Worm (Caenorhabditis elegans) whole organism, early embryonic: ENCODE data around the gene acr-16.

Source experiments
- B0310.2 ChIP-seq: sonication (generic microtip); optimal IDR thresholded peaks from 2 replicates; lab custom pipeline; 2016; ENCODE audit warnings: mild to moderate bottlenecking, missing genetic modification characterization, missing compliant biosample characterization
- F13C5.2 ChIP-seq: sonication (generic microtip); optimal IDR thresholded peaks from 2 replicates; lab custom pipeline; 2017; ENCODE audit warnings: mild to moderate bottlenecking, missing genetic modification characterization, inconsistent platforms, missing compliant biosample characterization
- aly-1 ChIP-seq: sonication (generic microtip); optimal IDR thresholded peaks from 2 replicates; lab custom pipeline; 2016; ENCODE audit warnings: missing genetic modification characterization, missing compliant biosample characterization
- ama-1 ChIP-seq: fragments of 150-350 bp; optimal IDR thresholded peaks from 2 replicates; lab custom pipeline; 2014
- ceh-13 ChIP-seq: fragments of 200-800 bp; sonication (Bioruptor generic); optimal IDR thresholded peaks from 2 replicates; lab custom pipeline; 2018; ENCODE audit warnings: mild to moderate bottlenecking, missing genetic modification characterization, missing compliant biosample characterization
- ceh-36 ChIP-seq: sonication (generic microtip); optimal IDR thresholded peaks from 2 replicates; lab custom pipeline; 2016; ENCODE audit warnings: missing genetic modification characterization, inconsistent platforms, missing compliant biosample characterization
- ets-7 ChIP-seq: sonication (generic microtip); optimal IDR thresholded peaks from 2 replicates; lab custom pipeline; 2016; ENCODE audit warnings: missing genotype, missing genetic modification characterization, missing compliant biosample characterization
- flt-1 ChIP-seq: fragments of 200-800 bp; sonication (Bioruptor generic); IDR thresholded peaks from 2 replicates; pipeline ENCODE4 v1.3.6; 2022; ENCODE audit warnings: missing genetic modification characterization, missing compliant biosample characterization
- hmbx-1 ChIP-seq: sonication (generic microtip); optimal IDR thresholded peaks from 2 replicates; lab custom pipeline; 2016; ENCODE audit warnings: mild to moderate bottlenecking, missing genetic modification characterization, missing compliant biosample characterization
- hmg-4 ChIP-seq: fragments of 200-800 bp; sonication (Bioruptor generic); optimal IDR thresholded peaks from 2 replicates; lab custom pipeline; 2018; ENCODE audit warnings: mild to moderate bottlenecking, missing genetic modification characterization, missing compliant biosample characterization
- hnd-1 ChIP-seq: sonication (generic microtip); optimal IDR thresholded peaks from 2 replicates; lab custom pipeline; 2016; ENCODE audit warnings: missing genetic modification characterization, missing compliant biosample characterization
- pes-1 ChIP-seq: fragments of 200-800 bp; sonication (Bioruptor generic); IDR thresholded peaks from 2 replicates; pipeline ENCODE4 v1.3.6; 2022; ENCODE audit warnings: missing genetic modification reagents, missing genetic modification characterization, missing compliant biosample characterization
- scrt-1 ChIP-seq: fragments of 200-800 bp; sonication (Bioruptor generic); IDR thresholded peaks from 2 replicates; pipeline ENCODE4 v1.3.6; 2022; ENCODE audit warnings: missing genetic modification characterization, missing compliant biosample characterization
- sea-1 ChIP-seq: fragments of 200-800 bp; sonication (Bioruptor generic); conservative IDR thresholded peaks from 2 replicates; pipeline ENCODE4 v1.3.6; 2022; ENCODE audit warnings: missing genetic modification characterization, missing compliant biosample characterization
- tbx-11 ChIP-seq: fragments of 200-800 bp; sonication (Bioruptor generic); IDR thresholded peaks from 2 replicates; pipeline ENCODE4 v1.3.6; 2022; ENCODE audit warnings: missing genetic modification characterization, missing compliant biosample characterization
- tbx-37 ChIP-seq: fragments of 200-800 bp; sonication (Bioruptor generic); conservative IDR thresholded peaks from 2 replicates; pipeline ENCODE4 v1.3.6; 2022; ENCODE audit warnings: missing genetic modification reagents, missing genetic modification characterization, missing compliant biosample characterization
- tra-4 ChIP-seq: sonication (generic microtip); optimal IDR thresholded peaks from 2 replicates; lab custom pipeline; 2017; ENCODE audit warnings: missing genetic modification characterization, missing compliant biosample characterization

The acr-16 gene

ce11 chrV:8529219-8529618, 31.8 kb upstream of the acr-16 start, which contains the start of gene otpl-5:
otpl-5 (plus strand) TSS chrV:8529519.
- TF ChIP-seq flt-1 (GFP tag; lab: Robert Waterston, UW) (no peak), aly-1 (no peak), tbx-37 (GFP tag; lab: Robert Waterston, UW) (no peak), F13C5.2 (tag; lab: Kevin White, UChicago) (no peak), ceh-36 (tag; lab: Kevin White, UChicago) (no peak), B0310.2 (tag; lab: Kevin White, UChicago) (no peak), ama-1 (no peak), ets-7 (tag; lab: Kevin White, UChicago) (no peak), ceh-13 (GFP tag; lab: Kevin White, UChicago) (no peak), tra-4 (no peak), hmbx-1 (tag; lab: Kevin White, UChicago) (no peak), scrt-1 (GFP tag; lab: Robert Waterston, UW) (no peak)

DNA sequence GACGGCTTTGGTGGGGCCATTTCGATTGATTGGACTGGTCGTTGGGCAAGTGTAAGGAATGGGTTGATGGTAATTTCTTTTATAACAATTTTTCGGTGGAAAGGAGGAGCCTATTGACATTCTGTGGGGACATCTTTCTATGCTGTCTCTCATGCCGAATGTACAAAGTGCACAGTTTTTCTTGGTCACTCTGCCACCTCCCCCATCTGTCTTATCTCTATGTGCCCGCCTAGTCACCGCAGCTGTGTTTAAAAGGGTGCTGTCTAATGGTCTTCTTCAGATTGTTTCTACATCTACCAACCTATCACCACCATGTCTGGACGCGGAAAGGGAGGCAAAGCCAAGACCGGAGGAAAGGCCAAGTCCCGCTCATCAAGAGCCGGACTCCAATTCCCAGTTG, 27.9 kb upstream of the acr-16 start, which contains the start of the genes his-8 and his-7:
his-8 (minus strand) TSS at position 20 of the 400 bp plus-strand sequence.
his-7 (plus strand) TSS at position 313 of the 400 bp plus-strand sequence.
- TF ChIP-seq tbx-11 (GFP tag; lab: Robert Waterston, UW) (peak; percentile 14; the same call in 1 of the 2 replicates), sea-1 (GFP tag; lab: Robert Waterston, UW) (peak; percentile 54; the same call in 1 of the 2 replicates)

- TF ChIP-seq flt-1 (GFP tag; lab: Robert Waterston, UW) (no peak), aly-1 (no peak), tbx-37 (GFP tag; lab: Robert Waterston, UW) (no peak), scrt-1 (GFP tag; lab: Robert Waterston, UW) (no peak), tbx-11 (GFP tag; lab: Robert Waterston, UW) (no peak), hmbx-1 (tag; lab: Kevin White, UChicago) (no peak), tra-4 (no peak), hmg-4 (no peak), ama-1 (no peak), hnd-1 (tag; lab: Kevin White, UChicago) (no peak), ceh-36 (tag; lab: Kevin White, UChicago) (no peak), B0310.2 (tag; lab: Kevin White, UChicago) (no peak), F13C5.2 (tag; lab: Kevin White, UChicago) (no peak), sea-1 (GFP tag; lab: Robert Waterston, UW) (no peak), ceh-13 (GFP tag; lab: Kevin White, UChicago) (no peak), pes-1 (GFP tag; lab: Robert Waterston, UW) (no peak), ets-7 (tag; lab: Kevin White, UChicago) (no peak)
Observed at ce11 chrV:8533916-8534315, 27.1 kb upstream of the acr-16 start.

DNA sequence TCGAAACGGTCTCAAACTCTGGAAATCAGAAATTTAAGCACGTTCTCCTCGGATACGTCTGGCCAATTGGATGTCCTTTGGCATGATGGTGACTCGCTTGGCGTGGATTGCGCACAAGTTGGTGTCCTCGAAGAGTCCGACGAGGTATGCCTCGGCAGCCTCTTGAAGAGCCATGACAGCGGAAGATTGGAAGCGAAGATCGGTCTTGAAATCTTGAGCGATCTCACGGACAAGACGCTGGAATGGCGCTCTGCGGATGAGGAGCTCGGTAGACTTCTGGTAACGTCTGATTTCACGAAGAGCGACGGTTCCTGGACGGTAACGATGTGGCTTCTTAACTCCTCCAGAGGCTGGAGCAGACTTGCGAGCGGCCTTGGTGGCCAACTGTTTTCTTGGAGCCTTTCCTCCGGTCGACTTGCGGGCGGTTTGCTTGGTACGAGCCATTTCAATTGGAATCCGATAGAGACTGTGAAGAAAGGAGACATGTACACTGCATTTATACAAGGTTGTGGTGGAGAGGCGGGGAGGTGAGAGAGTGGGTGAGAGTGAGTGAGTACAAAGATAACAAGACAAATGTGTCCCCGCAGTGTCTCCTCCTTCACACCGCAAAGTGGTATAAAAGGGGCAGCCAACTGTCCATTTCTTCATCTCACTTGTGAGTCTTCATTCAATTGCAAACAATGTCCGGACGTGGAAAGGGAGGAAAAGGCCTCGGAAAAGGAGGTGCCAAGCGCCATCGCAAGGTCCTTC, 26.3 kb upstream of the acr-16 start, which contains the start of the genes his-6 and his-5:
his-6 (minus strand) TSS at position 444 of the 750 bp plus-strand sequence.
his-5 (plus strand) TSS at position 681 of the 750 bp plus-strand sequence.
- TF ChIP-seq flt-1 (GFP tag; lab: Robert Waterston, UW) (peak; percentile 65; the same call in 1 of the 2 replicates), hmg-4 (peak; percentile 42), scrt-1 (GFP tag; lab: Robert Waterston, UW) (0 out of 2 replicates have a peak, but pooled peaks have one; percentile 53), sea-1 (GFP tag; lab: Robert Waterston, UW) (peak; percentile 75; the same call in 1 of the 2 replicates), ama-1 (peak; percentile 91), tbx-37 (GFP tag; lab: Robert Waterston, UW) (peak; percentile 63; the same call in 1 of the 2 replicates), pes-1 (GFP tag; lab: Robert Waterston, UW) (peak; percentile 70), tbx-11 (GFP tag; lab: Robert Waterston, UW) (peak; percentile 52; the same call in 1 of the 2 replicates)

- TF ChIP-seq ceh-13 (GFP tag; lab: Kevin White, UChicago) (no peak), hnd-1 (tag; lab: Kevin White, UChicago) (no peak), ceh-36 (tag; lab: Kevin White, UChicago) (no peak), tbx-37 (GFP tag; lab: Robert Waterston, UW) (no peak)
Observed at ce11 chrV:8536213-8536612, 24.8 kb upstream of the acr-16 start, which contains the start of gene his-39. his-39 (plus strand) TSS chrV:8536513.

- TF ChIP-seq tbx-11 (GFP tag; lab: Robert Waterston, UW) (no peak), ets-7 (tag; lab: Kevin White, UChicago) (no peak), flt-1 (GFP tag; lab: Robert Waterston, UW) (no peak), tbx-37 (GFP tag; lab: Robert Waterston, UW) (no peak), tra-4 (no peak), F13C5.2 (tag; lab: Kevin White, UChicago) (no peak), ceh-13 (GFP tag; lab: Kevin White, UChicago) (no peak), sea-1 (GFP tag; lab: Robert Waterston, UW) (no peak), scrt-1 (GFP tag; lab: Robert Waterston, UW) (no peak), aly-1 (no peak), B0310.2 (tag; lab: Kevin White, UChicago) (no peak), hmbx-1 (tag; lab: Kevin White, UChicago) (no peak)
Observed at ce11 chrV:8537031-8537430, 24.0 kb upstream of the acr-16 start, which contains the start of gene otpl-4. otpl-4 (plus strand) TSS chrV:8537331.

DNA sequence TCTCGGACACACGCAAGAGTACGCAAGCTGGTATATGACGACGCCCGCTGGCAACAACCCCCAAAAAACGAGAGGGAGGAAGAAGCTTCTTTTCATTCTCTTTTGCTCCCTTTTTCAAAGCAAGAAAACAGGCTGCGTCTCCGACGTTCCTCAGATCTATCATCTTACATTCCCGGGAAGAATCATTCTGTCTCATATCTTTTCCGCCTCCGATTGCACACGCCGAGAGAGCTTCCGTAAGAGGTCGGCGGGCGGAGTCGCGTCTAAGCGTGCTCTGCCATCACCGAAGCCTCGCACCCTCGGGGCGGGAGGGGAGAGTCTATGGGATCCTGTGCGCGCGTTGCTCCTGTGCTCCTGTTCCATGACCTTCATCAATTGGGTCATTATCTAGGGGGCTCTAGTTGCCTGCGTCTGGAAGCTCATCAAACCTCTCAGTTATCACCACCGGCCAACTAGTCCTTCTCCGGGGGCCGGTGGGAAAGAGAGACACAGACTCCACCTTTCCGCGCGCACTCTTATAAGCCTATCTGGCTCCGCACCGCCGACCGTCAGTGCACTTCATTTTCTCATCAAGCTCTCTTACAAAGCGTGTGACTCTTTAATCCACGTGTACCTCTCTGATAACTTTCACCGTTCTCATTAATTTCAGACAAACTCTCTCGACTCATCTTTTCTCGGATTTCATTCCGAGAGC, 15.3 kb upstream of the acr-16 start, which contains the start of the genes slc-17.8 and asns-1:
slc-17.8 (minus strand) TSS at position 51 of the 694 bp plus-strand sequence.
asns-1 (plus strand) TSS at position 644 of the 694 bp plus-strand sequence.
- no peak for TF ChIP-seq F13C5.2 (tag; lab: Kevin White, UChicago)
- TF ChIP-seq tbx-37 (GFP tag; lab: Robert Waterston, UW) = no peak
- TF ChIP-seq aly-1 = no peak
- no peak for TF ChIP-seq pes-1 (GFP tag; lab: Robert Waterston, UW)
- no peak for TF ChIP-seq ceh-36 (tag; lab: Kevin White, UChicago)
- TF ChIP-seq B0310.2 (tag; lab: Kevin White, UChicago) = no peak
- no peak for TF ChIP-seq ama-1
- TF ChIP-seq tbx-11 (GFP tag; lab: Robert Waterston, UW) = no peak
- TF ChIP-seq ceh-13 (GFP tag; lab: Kevin White, UChicago) = no peak
- no peak for TF ChIP-seq sea-1 (GFP tag; lab: Robert Waterston, UW)
- no peak for TF ChIP-seq hnd-1 (tag; lab: Kevin White, UChicago)
- TF ChIP-seq tra-4 = no peak
- no peak for TF ChIP-seq hmbx-1 (tag; lab: Kevin White, UChicago)
- no peak for TF ChIP-seq scrt-1 (GFP tag; lab: Robert Waterston, UW)
- TF ChIP-seq flt-1 (GFP tag; lab: Robert Waterston, UW) = no peak
- no peak for TF ChIP-seq ets-7 (tag; lab: Kevin White, UChicago)
- TF ChIP-seq hmg-4 = no peak
